Worm (Caenorhabditis elegans) whole organism, L4 larva: ENCODE measurements around the gene nhr-277.

ENCODE experiments used
- T20F7.1 ChIP-seq: fragments of 200-800 bp; sonication (Bioruptor generic); optimal IDR thresholded peaks from 2 replicates; lab custom pipeline; 2018; ENCODE audit warnings: mild to moderate bottlenecking, missing genetic modification characterization, missing compliant biosample characterization
- T26A8.4 ChIP-seq: fragments of 200-800 bp; sonication (Bioruptor generic); IDR thresholded peaks from 2 replicates; pipeline ENCODE4 v1.3.6; 2022; ENCODE audit warnings: missing genetic modification characterization, missing compliant biosample characterization
- Y105C5A.15 ChIP-seq: fragments of 200-800 bp; sonication (Bioruptor generic); IDR thresholded peaks from 2 replicates; pipeline ENCODE4 v1.3.6; 2022; ENCODE audit warnings: missing genetic modification characterization, missing compliant biosample characterization
- ZK546.5 ChIP-seq, 2 experiments: sonication (generic microtip); optimal IDR thresholded peaks; 2 replicates each; lab custom pipeline; 2017; ENCODE audit warnings: missing biosample characterization in 2 of 2, missing genetic modification characterization in 2 of 2
- ceh-20 ChIP-seq: fragments of 200-800 bp; sonication (Bioruptor generic); IDR thresholded peaks from 2 replicates; pipeline ENCODE4 v1.3.6; 2022; ENCODE audit warnings: missing genetic modification reagents, missing genetic modification characterization, missing compliant biosample characterization
- ceh-28 ChIP-seq: fragments of 150-350 bp; optimal IDR thresholded peaks from 2 replicates; lab custom pipeline; 2014; ENCODE audit warnings: missing biosample characterization, missing genetic modification reagents, missing genetic modification characterization
- cey-2 ChIP-seq: sonication (generic microtip); optimal IDR thresholded peaks from 3 replicates; lab custom pipeline; 2017; ENCODE audit warnings: missing genetic modification characterization, mild to moderate bottlenecking, missing compliant biosample characterization, antibody characterized with exemption, borderline replicate concordance; ENCODE audit not compliant: insufficient read depth
- daf-16 ChIP-seq, 3 experiments: sonication (generic microtip); optimal IDR thresholded peaks; 2 replicates each; lab custom pipeline; 2016 to 2017; ENCODE audit warnings: missing genetic modification characterization in 3 of 3, missing genetic modification reagents in 3 of 3, mild to moderate bottlenecking in 2 of 3, missing compliant biosample characterization in 2 of 3, missing biosample characterization in 1 of 3, moderate library complexity in 1 of 3
- dmd-6 ChIP-seq: fragments of 200-800 bp; sonication (Bioruptor generic); IDR thresholded peaks from 2 replicates; pipeline ENCODE4 v1.3.6; 2022; ENCODE audit warnings: missing genetic modification reagents, missing genetic modification characterization, missing compliant biosample characterization
- dve-1 ChIP-seq: sonication (generic microtip); optimal IDR thresholded peaks from 2 replicates; lab custom pipeline; 2017; ENCODE audit warnings: antibody characterized with exemption, mild to moderate bottlenecking, missing genetic modification characterization, missing compliant biosample characterization; ENCODE audit not compliant: insufficient read depth
- egl-43 ChIP-seq: fragments of 200-800 bp; sonication (Bioruptor generic); IDR thresholded peaks from 2 replicates; pipeline ENCODE4 v1.3.6; 2022; ENCODE audit warnings: missing genetic modification reagents, missing genetic modification characterization, missing compliant biosample characterization
- hlh-11 ChIP-seq: fragments of 200-800 bp; sonication (Bioruptor generic); optimal IDR thresholded peaks from 2 replicates; lab custom pipeline; 2018; ENCODE audit warnings: mild to moderate bottlenecking, missing genetic modification characterization, missing compliant biosample characterization
- hlh-30 ChIP-seq: sonication (generic microtip); optimal IDR thresholded peaks from 2 replicates; lab custom pipeline; 2017; ENCODE audit warnings: antibody characterized with exemption, mild to moderate bottlenecking, missing genetic modification characterization, missing compliant biosample characterization; ENCODE audit not compliant: insufficient read depth
- hmg-1.1 ChIP-seq: fragments of 200-800 bp; sonication (Bioruptor generic); IDR thresholded peaks from 2 replicates; pipeline ENCODE4 v1.3.6; 2022; ENCODE audit warnings: missing genetic modification reagents, missing genetic modification characterization, missing compliant biosample characterization
- jun-1 ChIP-seq: fragments of 150-350 bp; optimal IDR thresholded peaks from 2 replicates; lab custom pipeline; 2014; ENCODE audit warnings: missing biosample characterization, missing genetic modification reagents, missing genetic modification characterization
- lim-7 ChIP-seq: fragments of 200-800 bp; sonication (Bioruptor generic); IDR thresholded peaks from 2 replicates; pipeline ENCODE4 v1.3.6; 2022; ENCODE audit warnings: missing genetic modification characterization, missing compliant biosample characterization
- lin-13 ChIP-seq: fragments of 150-350 bp; optimal IDR thresholded peaks from 2 replicates; lab custom pipeline; 2014; ENCODE audit warnings: missing biosample characterization, missing genetic modification reagents, missing genetic modification characterization
- lin-29 ChIP-seq: fragments of 200-800 bp; sonication (Bioruptor generic); IDR thresholded peaks from 2 replicates; pipeline ENCODE4 v1.3.6; 2022; ENCODE audit warnings: missing genetic modification reagents, missing genetic modification characterization, missing compliant biosample characterization
- lir-3 ChIP-seq: sonication (generic microtip); optimal IDR thresholded peaks from 2 replicates; lab custom pipeline; 2016; ENCODE audit warnings: mild to moderate bottlenecking, missing genetic modification characterization, missing compliant biosample characterization
- lsy-2 ChIP-seq, 2 experiments: fragments of 150-350 bp in 1 of 2; sonication (generic microtip) in 1 of 2; optimal IDR thresholded peaks; 2 replicates each; lab custom pipeline; 2014 to 2017; ENCODE audit warnings: missing biosample characterization in 2 of 2, missing genetic modification characterization in 2 of 2
- madf-5 ChIP-seq, 2 experiments: fragments of 200-800 bp; sonication (Bioruptor generic); IDR thresholded peaks; 2 replicates each; pipeline ENCODE4 v1.3.6; 2022; ENCODE audit warnings: missing compliant biosample characterization in 2 of 2, missing genetic modification characterization in 2 of 2
- mdt-29 ChIP-seq: fragments of 200-800 bp; sonication (Bioruptor generic); IDR thresholded peaks from 2 replicates; pipeline ENCODE4 v1.3.6; 2022; ENCODE audit warnings: missing genetic modification reagents, missing genetic modification characterization, missing compliant biosample characterization
- nhr-11 ChIP-seq: fragments of 150-350 bp; optimal IDR thresholded peaks from 2 replicates; lab custom pipeline; 2014; ENCODE audit warnings: missing biosample characterization, missing genetic modification characterization
- nhr-28 ChIP-seq: fragments of 150-350 bp; optimal IDR thresholded peaks from 2 replicates; lab custom pipeline; 2014; ENCODE audit warnings: missing biosample characterization, missing genetic modification characterization
- nhr-41 ChIP-seq: fragments of 200-800 bp; sonication (Bioruptor generic); IDR thresholded peaks from 2 replicates; pipeline ENCODE4 v1.3.6; 2022; ENCODE audit warnings: missing genetic modification reagents, missing genetic modification characterization, missing compliant biosample characterization
- nhr-42 ChIP-seq: fragments of 200-800 bp; sonication (Bioruptor generic); IDR thresholded peaks from 2 replicates; pipeline ENCODE4 v1.3.6; 2022; ENCODE audit warnings: missing genetic modification characterization, missing compliant biosample characterization
- nhr-76 ChIP-seq: fragments of 150-350 bp; optimal IDR thresholded peaks from 2 replicates; lab custom pipeline; 2014; ENCODE audit warnings: missing biosample characterization, missing genetic modification characterization
- nhr-77 ChIP-seq: fragments of 150-350 bp; optimal IDR thresholded peaks from 2 replicates; lab custom pipeline; 2014; ENCODE audit warnings: missing biosample characterization, missing genetic modification characterization
- pqm-1 ChIP-seq: sonication (generic microtip); optimal IDR thresholded peaks from 2 replicates; lab custom pipeline; 2017; ENCODE audit warnings: missing biosample characterization, missing genetic modification characterization
- rbr-2 ChIP-seq: sonication (generic microtip); optimal IDR thresholded peaks from 2 replicates; lab custom pipeline; 2016; ENCODE audit warnings: missing genotype, missing genetic modification characterization, missing compliant biosample characterization
- sdz-12 ChIP-seq: fragments of 200-800 bp; sonication (Bioruptor generic); optimal IDR thresholded peaks from 2 replicates; lab custom pipeline; 2018; ENCODE audit warnings: mild to moderate bottlenecking, missing genetic modification characterization, missing compliant biosample characterization
- set-16 ChIP-seq: fragments of 200-800 bp; sonication (Bioruptor generic); IDR thresholded peaks from 2 replicates; pipeline ENCODE4 v1.3.6; 2022; ENCODE audit warnings: missing genetic modification reagents, missing genetic modification characterization, missing compliant biosample characterization
- skn-1 ChIP-seq: fragments of 150-350 bp; optimal IDR thresholded peaks from 2 replicates; lab custom pipeline; 2014; ENCODE audit warnings: missing biosample characterization, missing genetic modification characterization
- snpc-1.2 ChIP-seq: fragments of 200-800 bp; sonication (Bioruptor generic); IDR thresholded peaks from 2 replicates; pipeline ENCODE4 v1.3.6; 2022; ENCODE audit warnings: missing genetic modification reagents, missing genetic modification characterization, missing compliant biosample characterization
- snpc-4 ChIP-seq: fragments of 150-350 bp; optimal IDR thresholded peaks from 2 replicates; lab custom pipeline; 2014; ENCODE audit warnings: missing biosample characterization, missing genetic modification characterization
- spr-1 ChIP-seq: sonication (generic microtip); optimal IDR thresholded peaks from 2 replicates; lab custom pipeline; 2016; ENCODE audit warnings: mild to moderate bottlenecking, missing genetic modification characterization, missing compliant biosample characterization
- tra-1 ChIP-seq: fragments of 200-800 bp; sonication (Bioruptor generic); IDR thresholded peaks from 2 replicates; pipeline ENCODE4 v1.3.6; 2022; ENCODE audit warnings: missing genetic modification reagents, missing genetic modification characterization, missing compliant biosample characterization
- unc-62 ChIP-seq, 3 experiments: fragments of 150-350 bp in 1 of 3; sonication (generic microtip); optimal IDR thresholded peaks in 2 of 3; peaks in 1 of 3; 1 replicate in 1 of 3; 2 replicates in 2 of 3; lab custom pipeline; 2014 to 2017; ENCODE audit warnings: missing biosample characterization in 3 of 3, missing genetic modification characterization in 3 of 3, missing genetic modification reagents in 3 of 3, missing genotype in 1 of 3
- vab-7 ChIP-seq: fragments of 200-800 bp; sonication (Bioruptor generic); IDR thresholded peaks from 2 replicates; pipeline ENCODE4 v1.3.6; 2022; ENCODE audit warnings: missing genetic modification reagents, missing genetic modification characterization, missing compliant biosample characterization
- zip-11 ChIP-seq: fragments of 200-800 bp; sonication (Bioruptor generic); IDR thresholded peaks from 2 replicates; pipeline ENCODE4 v1.3.6; 2022; ENCODE audit warnings: missing genetic modification characterization, missing compliant biosample characterization
- ztf-7 ChIP-seq: fragments of 150-350 bp; optimal IDR thresholded peaks from 2 replicates; lab custom pipeline; 2014; ENCODE audit warnings: missing biosample characterization, missing genetic modification characterization

nhr-277 gene

ce11 chrIV:2725784-2726183, 17.0 kb upstream of the nhr-277 start, which contains the start of gene ubxn-2 (continued):
- TF ChIP-seq lin-13 (GFP tag; lab: Kevin White, UChicago) (peak; percentile 59), rbr-2 (tag; lab: Kevin White, UChicago) (peak; percentile 77), hlh-30 (tag; lab: Kevin White, UChicago) (peak; percentile 67), nhr-41 (GFP tag; lab: Robert Waterston, UW) (no peak), ztf-7 (tag; lab: Kevin White, UChicago) (peak; percentile 80), jun-1 (tag; lab: Kevin White, UChicago) (peak; percentile 35), sdz-12 (GFP tag; lab: Kevin White, UChicago) (no peak), tra-1 (GFP tag; lab: Robert Waterston, UW) (no peak), ZK546.5 (tag; optimal IDR thresholded peaks at IDR 0.05; lab: Kevin White, UChicago) (no peak), nhr-42 (GFP tag; lab: Robert Waterston, UW) (peak; percentile 12; the same call in 1 of the 2 replicates), cey-2 (tag; lab: Kevin White, UChicago) (no peak), Y105C5A.15 (no peak), lsy-2 (tag; optimal IDR thresholded peaks at IDR 0.05; lab: Kevin White, UChicago) (peak in 1 of 2 experiments; percentile 89)

- no peak for TF ChIP-seq hlh-11 (tag; lab: Kevin White, UChicago)
- peak; percentile 37; the same call in 1 of the 2 replicates for TF ChIP-seq dmd-6
- no peak for TF ChIP-seq lir-3
- TF ChIP-seq Y105C5A.15, result no peak
- TF ChIP-seq lim-7, result no peak
- peak; percentile 61 for TF ChIP-seq nhr-28 (tag; lab: Kevin White, UChicago)
- TF ChIP-seq skn-1 (tag; lab: Kevin White, UChicago), result no peak
- TF ChIP-seq vab-7, result no peak
- TF ChIP-seq pqm-1 (tag; lab: Kevin White, UChicago), result peak; percentile 47
- TF ChIP-seq T20F7.1, result peak; percentile 25
- peak; percentile 19 for TF ChIP-seq dve-1 (tag; lab: Kevin White, UChicago)
Measured at ce11 chrIV:2729957-2730356, 12.8 kb upstream of the nhr-277 start, which contains the start of gene Y94H6A.2. Gene Y94H6A.2, plus strand, starts transcription at chrIV:2730292.

- TF ChIP-seq lin-29 (no peak), spr-1 (no peak), snpc-4 (tag; lab: Kevin White, UChicago) (no peak), lir-3 (no peak), nhr-76 (no peak), nhr-11 (tag; lab: Kevin White, UChicago) (no peak), jun-1 (tag; lab: Kevin White, UChicago) (no peak), zip-11 (GFP tag; lab: Robert Waterston, UW) (no peak)
Measured at ce11 chrIV:2734675-2735074, 8.1 kb upstream of the nhr-277 start.

- TF ChIP-seq ceh-28 (tag; lab: Kevin White, UChicago) (peak; percentile 50), hmg-1.1 (GFP tag; lab: Robert Waterston, UW) (no peak)
Measured at ce11 chrIV:2736575-2736974, 6.2 kb upstream of the nhr-277 start.

DNA sequence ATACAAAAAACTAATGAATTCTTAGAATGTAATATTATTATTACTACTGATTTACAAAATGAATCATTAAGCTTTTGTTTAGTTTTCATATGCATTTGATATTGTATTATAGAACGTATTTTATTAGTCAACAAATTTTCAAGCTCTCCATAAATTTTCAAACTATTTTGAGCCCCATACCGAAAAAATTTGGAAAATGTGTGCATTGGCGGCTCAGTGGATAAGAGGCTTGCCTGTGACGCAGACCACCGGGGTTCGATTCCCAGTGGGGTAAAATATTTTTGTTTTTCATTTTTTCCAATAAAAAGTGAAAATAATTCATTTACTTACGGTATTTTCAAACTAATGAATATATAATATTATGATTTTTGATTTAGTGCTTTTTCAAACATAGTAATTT, 4.3 kb upstream of the nhr-277 start:
- TF ChIP-seq lim-7 (no peak), unc-62 (GFP tag; optimal IDR thresholded peaks at IDR 0.05 in 1 of 2; lab: Kevin White, UChicago) (no peak), unc-62 (tag; optimal IDR thresholded peaks at IDR 0.05; lab: Kevin White, UChicago) (no peak), daf-16 (GFP tag; optimal IDR thresholded peaks at IDR 0.05; lab: Kevin White, UChicago) (no peak), daf-16 (tag; optimal IDR thresholded peaks at IDR 0.05; lab: Kevin White, UChicago) (no peak), mdt-29 (GFP tag; lab: Robert Waterston, UW) (no peak), dve-1 (tag; lab: Kevin White, UChicago) (no peak), snpc-1.2 (GFP tag; lab: Robert Waterston, UW) (no peak), egl-43 (GFP tag; lab: Robert Waterston, UW) (no peak), sdz-12 (GFP tag; lab: Kevin White, UChicago) (no peak), set-16 (GFP tag; lab: Robert Waterston, UW) (no peak), nhr-77 (no peak), cey-2 (tag; lab: Kevin White, UChicago) (no peak), madf-5 (GFP tag; IDR thresholded peaks at IDR 0.05; lab: Robert Waterston, UW) (no peak), ceh-20 (GFP tag; lab: Robert Waterston, UW) (no peak), lsy-2 (tag; optimal IDR thresholded peaks at IDR 0.05; lab: Kevin White, UChicago) (no peak), T26A8.4 (GFP tag; lab: Robert Waterston, UW) (no peak)
